Fruit fly (Drosophila melanogaster) whole organism, embryonic: ENCODE data around the gene CG15741.

Experiments used
- Abd-B ChIP-seq: fragments of 200-800 bp; sonication (Bioruptor generic); optimal IDR thresholded peaks from 2 replicates; lab custom pipeline; 2018; ENCODE audit warnings: missing biosample characterization, mild to moderate bottlenecking, missing genetic modification characterization, moderate library complexity
- Atf3 ChIP-seq: fragments of 200-800 bp; sonication (Bioruptor generic); optimal IDR thresholded peaks from 3 replicates; lab custom pipeline; 2016; ENCODE audit warnings: missing biosample characterization, missing genetic modification characterization
- CG10209 ChIP-seq: fragments of 200-800 bp; sonication (Bioruptor generic); optimal IDR thresholded peaks from 3 replicates; lab custom pipeline; 2017; ENCODE audit warnings: missing biosample characterization, mild to moderate bottlenecking, missing genetic modification characterization, missing genetic modification reagents
- CG12659 ChIP-seq: fragments of 200-800 bp; sonication (Bioruptor generic); optimal IDR thresholded peaks from 3 replicates; lab custom pipeline; 2017; ENCODE audit warnings: mild to moderate bottlenecking, missing biosample characterization, missing genetic modification reagents, missing genetic modification characterization
- CG13296 ChIP-seq: fragments of 200-800 bp; sonication (Bioruptor generic); optimal IDR thresholded peaks from 3 replicates; lab custom pipeline; 2018; ENCODE audit warnings: missing biosample characterization, mild to moderate bottlenecking, missing genetic modification characterization
- CG14014 ChIP-seq: fragments of 200-800 bp; sonication (Bioruptor generic); IDR thresholded peaks from 2 replicates; pipeline ENCODE4 v1.3.6; 2022; ENCODE audit warnings: missing biosample characterization, missing genetic modification characterization
- CG14441 ChIP-seq: fragments of 200-800 bp; sonication (Bioruptor generic); IDR thresholded peaks from 2 replicates; pipeline ENCODE4 v1.3.6; 2022; ENCODE audit warnings: missing biosample characterization, missing genetic modification characterization
- CG1602 ChIP-seq: fragments of 200-800 bp; sonication (Bioruptor generic); optimal IDR thresholded peaks from 3 replicates; lab custom pipeline; 2016; ENCODE audit warnings: missing biosample characterization, missing genetic modification characterization
- CG17912 ChIP-seq: fragments of 200-800 bp; sonication (Bioruptor generic); optimal IDR thresholded peaks from 2 replicates; lab custom pipeline; 2018; ENCODE audit warnings: missing biosample characterization, mild to moderate bottlenecking, missing genetic modification characterization
- CG2712 ChIP-seq: fragments of 200-800 bp; optimal IDR thresholded peaks from 3 replicates; lab custom pipeline; 2019; ENCODE audit warnings: missing biosample characterization, mild to moderate bottlenecking, missing genetic modification characterization, moderate library complexity
- CG3726 ChIP-seq: fragments of 200-800 bp; sonication (Bioruptor generic); IDR thresholded peaks from 3 replicates; pipeline ENCODE4, ENCODE4 v1.3.6; 2022; ENCODE audit warnings: missing biosample characterization, missing genetic modification characterization
- CG4617 ChIP-seq: fragments of 200-800 bp; sonication (Bioruptor generic); optimal IDR thresholded peaks from 3 replicates; lab custom pipeline; 2016; ENCODE audit warnings: missing biosample characterization, missing genetic modification characterization, borderline replicate concordance
- CG4730 ChIP-seq: fragments of 200-800 bp; sonication (Bioruptor generic); IDR thresholded peaks from 2 replicates; pipeline ENCODE4 v1.3.6; 2022; ENCODE audit warnings: missing biosample characterization, missing genetic modification characterization
- CG6683 ChIP-seq: fragments of 200-800 bp; sonication (Bioruptor generic); optimal IDR thresholded peaks from 2 replicates; lab custom pipeline; 2017; ENCODE audit warnings: missing biosample characterization, mild to moderate bottlenecking, missing genetic modification characterization, missing genetic modification reagents
- CG6689 ChIP-seq: fragments of 200-800 bp; sonication (Bioruptor generic); IDR thresholded peaks from 2 replicates; pipeline ENCODE4 v1.3.6; 2022; ENCODE audit warnings: missing biosample characterization, missing genetic modification characterization
- CoRest ChIP-seq: fragments of 200-800 bp; sonication (Bioruptor generic); optimal IDR thresholded peaks from 3 replicates; lab custom pipeline; 2018; ENCODE audit warnings: missing biosample characterization, mild to moderate bottlenecking, missing genetic modification characterization, moderate library complexity
- Drgx ChIP-seq: fragments of 200-800 bp; sonication (Bioruptor generic); IDR thresholded peaks from 2 replicates; pipeline ENCODE4 v1.3.6; 2022; ENCODE audit warnings: missing biosample characterization, missing genetic modification characterization
- Hr3 ChIP-seq: fragments of 200-800 bp; sonication (Bioruptor generic); optimal IDR thresholded peaks from 3 replicates; lab custom pipeline; 2016; ENCODE audit warnings: missing biosample characterization, missing genetic modification characterization
- Hr51 ChIP-seq, 2 experiments: fragments of 200-800 bp; sonication (Bioruptor generic); optimal IDR thresholded peaks; 2 replicates in 1 of 2; 3 replicates in 1 of 2; lab custom pipeline; 2016 to 2018; ENCODE audit warnings: missing biosample characterization in 2 of 2, missing genetic modification characterization in 2 of 2, mild to moderate bottlenecking in 1 of 2, moderate library complexity in 1 of 2
- Hsf ChIP-seq: fragments of 200-800 bp; sonication (Bioruptor generic); optimal IDR thresholded peaks from 3 replicates; lab custom pipeline; 2016; ENCODE audit warnings: missing biosample characterization, missing genetic modification characterization
- MBD-R2 ChIP-seq: fragments of 200-800 bp; sonication (Bioruptor generic); IDR thresholded peaks from 2 replicates; pipeline ENCODE4 v1.3.6; 2022; ENCODE audit warnings: missing biosample characterization, missing genetic modification characterization
- Med ChIP-seq: fragments of 200-800 bp; sonication (Bioruptor generic); peaks from one replicate; lab custom pipeline; 2016; ENCODE audit warnings: missing biosample characterization, missing genetic modification characterization, mild to moderate bottlenecking, inconsistent platforms, moderate library complexity
- Meics ChIP-seq: fragments of 200-800 bp; sonication (Bioruptor generic); optimal IDR thresholded peaks from 2 replicates; lab custom pipeline; 2017; ENCODE audit warnings: missing biosample characterization, mild to moderate bottlenecking, missing genetic modification characterization
- Myb ChIP-seq: fragments of 200-800 bp; sonication (Bioruptor generic); optimal IDR thresholded peaks from 2 replicates; lab custom pipeline; 2016; ENCODE audit warnings: missing biosample characterization, missing genetic modification characterization
- Nf-YC ChIP-seq: fragments of 200-800 bp; optimal IDR thresholded peaks from 3 replicates; lab custom pipeline; 2019; ENCODE audit warnings: missing biosample characterization, mild to moderate bottlenecking, missing genetic modification characterization, moderate library complexity
- Oli ChIP-seq: fragments of 200-800 bp; sonication (Bioruptor generic); optimal IDR thresholded peaks from 2 replicates; lab custom pipeline; 2018; ENCODE audit warnings: missing biosample characterization, mild to moderate bottlenecking, missing genetic modification characterization, moderate library complexity
- Rfx ChIP-seq: fragments of 200-800 bp; sonication (Bioruptor generic); IDR thresholded peaks from 2 replicates; pipeline ENCODE4 v1.3.6; 2022; ENCODE audit warnings: missing biosample characterization, missing genetic modification characterization
- Sox100B ChIP-seq: fragments of 200-800 bp; sonication (Bioruptor generic); optimal IDR thresholded peaks from 3 replicates; lab custom pipeline; 2018; ENCODE audit warnings: missing biosample characterization, mild to moderate bottlenecking, missing genetic modification characterization
- bcd ChIP-seq: fragments of 200-800 bp; sonication (Bioruptor generic); optimal IDR thresholded peaks from 2 replicates; lab custom pipeline; 2017; ENCODE audit warnings: missing biosample characterization, mild to moderate bottlenecking, missing genetic modification characterization
- bowl ChIP-seq: fragments of 200-800 bp; sonication (Bioruptor generic); IDR thresholded peaks from 2 replicates; pipeline ENCODE4 v1.3.6; 2022; ENCODE audit warnings: missing biosample characterization, missing genetic modification characterization
- cg ChIP-seq: fragments of 200-800 bp; sonication (Bioruptor generic); optimal IDR thresholded peaks from 3 replicates; lab custom pipeline; 2019; ENCODE audit warnings: missing biosample characterization, mild to moderate bottlenecking, missing genetic modification characterization, moderate library complexity
- chinmo ChIP-seq: fragments of 200-800 bp; sonication (Bioruptor generic); IDR thresholded peaks from 4 replicates; pipeline ENCODE4 v1.3.6; 2022; ENCODE audit warnings: missing biosample characterization, missing genetic modification characterization; ENCODE audit not compliant: partially characterized antibody
- fd96Cb ChIP-seq: fragments of 200-800 bp; sonication (Bioruptor generic); optimal IDR thresholded peaks from 2 replicates; lab custom pipeline; 2018; ENCODE audit warnings: missing biosample characterization, mild to moderate bottlenecking, missing genetic modification characterization, moderate library complexity
- hb ChIP-seq: fragments of 200-800 bp; sonication (Bioruptor generic); IDR thresholded peaks from 3 replicates; pipeline ENCODE4 v1.3.6; 2022; ENCODE audit warnings: missing biosample characterization, missing genetic modification characterization; ENCODE audit not compliant: partially characterized antibody
- hth ChIP-seq: fragments of >200 bp; optimal IDR thresholded peaks from 2 replicates; lab custom pipeline; 2017; ENCODE audit warnings: inconsistent platforms
- ind ChIP-seq: fragments of 200-800 bp; sonication (Bioruptor generic); optimal IDR thresholded peaks from 3 replicates; lab custom pipeline; 2016; ENCODE audit warnings: missing biosample characterization, missing genetic modification characterization
- inv ChIP-seq: fragments of 200-800 bp; sonication (Bioruptor generic); IDR thresholded peaks from 2 replicates; pipeline ENCODE4 v1.3.6; 2022; ENCODE audit warnings: missing biosample characterization, missing genetic modification characterization; ENCODE audit not compliant: partially characterized antibody
- lilli ChIP-seq: fragments of 200-800 bp; sonication (Bioruptor generic); optimal IDR thresholded peaks from 3 replicates; lab custom pipeline; 2016; ENCODE audit warnings: missing biosample characterization, missing genetic modification characterization
- lola ChIP-seq, 3 experiments: fragments of >200 bp in 2 of 3; fragments of 200-800 bp in 1 of 3; sonication (Bioruptor generic) in 1 of 3; optimal IDR thresholded peaks; 2 replicates each; lab custom pipeline; 2017 to 2019; ENCODE audit warnings: missing biosample characterization in 3 of 3, missing genetic modification characterization in 3 of 3, mild to moderate bottlenecking in 1 of 3, moderate library complexity in 1 of 3
- mam ChIP-seq: fragments of 200-800 bp; sonication (Bioruptor generic); optimal IDR thresholded peaks from 3 replicates; lab custom pipeline; 2016; ENCODE audit warnings: missing biosample characterization, missing genetic modification characterization
- onecut ChIP-seq: fragments of 200-800 bp; sonication (Bioruptor generic); IDR thresholded peaks from 2 replicates; pipeline ENCODE4 v1.3.6; 2022; ENCODE audit warnings: missing biosample characterization, missing genetic modification characterization
- prd ChIP-seq, 3 experiments: fragments of >200 bp in 2 of 3; fragments of 200-800 bp in 1 of 3; sonication (Bioruptor generic) in 1 of 3; optimal IDR thresholded peaks in 2 of 3; IDR thresholded peaks in 1 of 3; 2 replicates in 2 of 3; 3 replicates in 1 of 3; pipeline versions ENCODE4 v1.3.6 to Lab custom; 2017 to 2022; ENCODE audit warnings: missing biosample characterization in 1 of 3, missing genetic modification characterization in 1 of 3
- rib ChIP-seq: fragments of 200-800 bp; sonication (Bioruptor generic); IDR thresholded peaks from 2 replicates; pipeline ENCODE4 v1.3.6; 2022; ENCODE audit warnings: missing biosample characterization, missing genetic modification characterization
- scrt ChIP-seq: fragments of 200-800 bp; sonication (Bioruptor generic); optimal IDR thresholded peaks from 2 replicates; lab custom pipeline; 2018; ENCODE audit warnings: missing biosample characterization, mild to moderate bottlenecking, missing genetic modification characterization, moderate library complexity
- sisA ChIP-seq: fragments of 200-800 bp; sonication (Bioruptor generic); IDR thresholded peaks from 2 replicates; pipeline ENCODE4 v1.3.6; 2022; ENCODE audit warnings: missing biosample characterization, missing genetic modification characterization
- slbo ChIP-seq: fragments of 200-800 bp; sonication (Bioruptor generic); IDR thresholded peaks from 2 replicates; pipeline ENCODE4 v1.3.6; 2022; ENCODE audit warnings: missing biosample characterization, missing genetic modification characterization
- sr ChIP-seq: fragments of 200-800 bp; sonication (Bioruptor generic); IDR thresholded peaks from 3 replicates; pipeline ENCODE4 v1.3.6; 2022; ENCODE audit warnings: missing biosample characterization, missing genetic modification characterization
- vvl ChIP-seq: fragments of 200-800 bp; sonication (Bioruptor generic); IDR thresholded peaks from 2 replicates; pipeline ENCODE4 v1.3.6; 2022; ENCODE audit warnings: missing biosample characterization, missing genetic modification characterization

CG15741 gene

dm6 chrX:11820284-11821075, 17.3 kb downstream of the CG15741 start (continued):
- TF ChIP-seq hth (lab: Kevin White, UChicago): no peak
- 0 out of 2 replicates have a peak, but pooled peaks have one; percentile 24 for TF ChIP-seq Rfx
- TF ChIP-seq CG2712 (tag; lab: Kevin White, UChicago): peak; percentile 2
- TF ChIP-seq CG3726 (GFP tag; lab: Robert Waterston, UW): no peak
- no peak for TF ChIP-seq mam (GFP tag; lab: Kevin White, UChicago)
- TF ChIP-seq CoRest: peak; percentile 43
- 0 out of 2 replicates have a peak, but pooled peaks have one; percentile 3 for TF ChIP-seq CG4730
- TF ChIP-seq inv (GFP tag; lab: Robert Waterston, UW): no peak
- TF ChIP-seq Med (GFP tag; lab: Kevin White, UChicago): peak; percentile 73
- no peak for TF ChIP-seq MBD-R2 (GFP tag; lab: Robert Waterston, UW)
- peak; percentile 78; the same call in 1 of the 2 replicates for TF ChIP-seq Drgx (GFP tag; lab: Robert Waterston, UW)
- TF ChIP-seq CG17912 (GFP tag; lab: Kevin White, UChicago): no peak
- TF ChIP-seq prd (optimal IDR thresholded peaks at IDR 0.05; lab: Kevin White, UChicago): no peak
- 0 out of 3 replicates have a peak, but pooled peaks have one; percentile 11 for TF ChIP-seq prd (GFP tag; IDR thresholded peaks at IDR 0.05; lab: Robert Waterston, UW)
- no peak for TF ChIP-seq bcd (GFP tag; lab: Kevin White, UChicago)
- TF ChIP-seq lola (GFP tag; optimal IDR thresholded peaks at IDR 0.05; lab: Kevin White, UChicago): no peak
- peak; percentile 18; the same call in 1 of the 2 replicates for TF ChIP-seq slbo (GFP tag; lab: Robert Waterston, UW)
- no peak for TF ChIP-seq CG1602 (GFP tag; lab: Kevin White, UChicago)
- peak; percentile 19 for TF ChIP-seq Nf-YC (tag; lab: Kevin White, UChicago)
- TF ChIP-seq Sox100B (GFP tag; lab: Kevin White, UChicago): no peak
- no peak for TF ChIP-seq hb
- no peak for TF ChIP-seq Atf3 (GFP tag; lab: Kevin White, UChicago)
- no peak for TF ChIP-seq CG14014
- TF ChIP-seq Myb (GFP tag; lab: Kevin White, UChicago): no peak
- peak in 1 of 2 experiments; percentile 46 for TF ChIP-seq Hr51 (GFP tag; optimal IDR thresholded peaks at IDR 0.05; lab: Kevin White, UChicago)
- peak; percentile 20 for TF ChIP-seq Meics
- TF ChIP-seq CG6689 (GFP tag; lab: Robert Waterston, UW): 0 out of 2 replicates have a peak, but pooled peaks have one; percentile 32
- no peak for TF ChIP-seq rib (GFP tag; lab: Robert Waterston, UW)
- TF ChIP-seq CG6683 (GFP tag; lab: Kevin White, UChicago): no peak
- TF ChIP-seq sr: no peak
- peak; percentile 53; the same call in 1 of the 4 replicates for TF ChIP-seq chinmo (GFP tag; lab: Robert Waterston, UW)
- peak; percentile 14 for TF ChIP-seq Oli (tag; lab: Kevin White, UChicago)
- TF ChIP-seq CG13296 (GFP tag; lab: Kevin White, UChicago): peak; percentile 30
- TF ChIP-seq CG14441 (GFP tag; lab: Robert Waterston, UW): peak; percentile 33; the same call in 1 of the 2 replicates
- 0 out of 2 replicates have a peak, but pooled peaks have one; percentile 15 for TF ChIP-seq sisA
- TF ChIP-seq ind (GFP tag; lab: Kevin White, UChicago): peak; percentile 19
- peak; percentile 11 for TF ChIP-seq lilli (GFP tag; lab: Kevin White, UChicago)
- peak; percentile 27 for TF ChIP-seq Hr3
- peak; percentile 15 for TF ChIP-seq CG12659 (GFP tag; lab: Kevin White, UChicago)
- peak; percentile 7 for TF ChIP-seq fd96Cb (tag; lab: Kevin White, UChicago)
- TF ChIP-seq bowl (GFP tag; lab: Robert Waterston, UW): no peak
- TF ChIP-seq cg (GFP tag; lab: Kevin White, UChicago): peak; percentile 39
- TF ChIP-seq vvl (GFP tag; lab: Robert Waterston, UW): peak; percentile 40; the same call in 1 of the 2 replicates
- no peak for TF ChIP-seq Abd-B (GFP tag; lab: Kevin White, UChicago)
- TF ChIP-seq CG10209 (GFP tag; lab: Kevin White, UChicago): peak; percentile 5
- no peak for TF ChIP-seq scrt (GFP tag; lab: Kevin White, UChicago)
- no peak for TF ChIP-seq Hsf (GFP tag; lab: Kevin White, UChicago)
- TF ChIP-seq CG4617: no peak
- no peak for TF ChIP-seq onecut
